Worm (Caenorhabditis elegans) whole organism, young adult: ENCODE results near the gene srh-237.
A peak's percentile ranks its signal among the peaks of the same experiment; 100 is the strongest.

Source experiments
- F10E7.11 ChIP-seq: sonication (generic microtip); optimal IDR thresholded peaks from 2 replicates; lab custom pipeline; 2017; ENCODE audit warnings: mild to moderate bottlenecking, missing genetic modification characterization, moderate library complexity, missing compliant biosample characterization
- F37B4.10 ChIP-seq: fragments of 200-800 bp; sonication (Bioruptor generic); IDR thresholded peaks from 2 replicates; pipeline ENCODE4 v1.3.6; 2022; ENCODE audit warnings: missing genetic modification characterization, missing compliant biosample characterization
- F39B2.1 ChIP-seq: fragments of 200-800 bp; sonication (Bioruptor generic); IDR thresholded peaks from 2 replicates; pipeline ENCODE4 v1.3.6; 2022; ENCODE audit warnings: missing genetic modification reagents, missing genetic modification characterization, missing compliant biosample characterization
- F55B11.4 ChIP-seq: sonication (generic microtip); optimal IDR thresholded peaks from 2 replicates; lab custom pipeline; 2016; ENCODE audit warnings: missing compliant biosample characterization, missing genetic modification characterization, borderline replicate concordance; ENCODE audit not compliant: insufficient read depth
- Y95B8A.8 ChIP-seq: fragments of 200-800 bp; sonication (Bioruptor generic); IDR thresholded peaks from 2 replicates; pipeline ENCODE4 v1.3.6; 2022; ENCODE audit warnings: missing genetic modification reagents, missing genetic modification characterization, missing compliant biosample characterization
- aptf-3 ChIP-seq: fragments of 200-800 bp; sonication (Bioruptor generic); IDR thresholded peaks from 2 replicates; pipeline ENCODE4 v1.3.6; 2022; ENCODE audit warnings: missing genetic modification characterization, missing compliant biosample characterization
- atf-7 ChIP-seq: sonication (generic microtip); optimal IDR thresholded peaks from 2 replicates; lab custom pipeline; 2017; ENCODE audit warnings: mild to moderate bottlenecking, missing genetic modification characterization, missing compliant biosample characterization
- attf-3 ChIP-seq: fragments of 200-800 bp; sonication (Bioruptor generic); conservative IDR thresholded peaks from 2 replicates; pipeline ENCODE4 v1.3.6; 2022; ENCODE audit warnings: missing genetic modification reagents, missing genetic modification characterization, missing compliant biosample characterization
- attf-5 ChIP-seq: fragments of 200-800 bp; sonication (Bioruptor generic); optimal IDR thresholded peaks from 2 replicates; lab custom pipeline; 2018; ENCODE audit warnings: mild to moderate bottlenecking, missing genetic modification characterization, missing compliant biosample characterization
- bed-1 ChIP-seq: fragments of 200-800 bp; sonication (Bioruptor generic); IDR thresholded peaks from 2 replicates; pipeline ENCODE4 v1.3.6; 2022; ENCODE audit warnings: missing genetic modification reagents, missing genetic modification characterization, missing compliant biosample characterization
- ceh-100 ChIP-seq: fragments of 200-800 bp; sonication (Bioruptor generic); IDR thresholded peaks from 2 replicates; pipeline ENCODE4 v1.3.6; 2022; ENCODE audit warnings: missing genetic modification reagents, missing genetic modification characterization, missing compliant biosample characterization
- egl-18 ChIP-seq: fragments of 200-800 bp; sonication (Bioruptor generic); IDR thresholded peaks from 2 replicates; pipeline ENCODE4 v1.3.6; 2022; ENCODE audit warnings: missing genetic modification reagents, missing genetic modification characterization, missing compliant biosample characterization
- egl-44 ChIP-seq: fragments of 200-800 bp; sonication (Bioruptor generic); IDR thresholded peaks from 2 replicates; pipeline ENCODE4 v1.3.6; 2022; ENCODE audit warnings: missing genetic modification reagents, missing genetic modification characterization, missing compliant biosample characterization
- ekl-4 ChIP-seq: fragments of 200-800 bp; sonication (Bioruptor generic); IDR thresholded peaks from 2 replicates; pipeline ENCODE4 v1.3.6; 2022; ENCODE audit warnings: missing genetic modification reagents, missing genetic modification characterization, missing compliant biosample characterization
- hmg-1.2 ChIP-seq: fragments of 200-800 bp; sonication (Bioruptor generic); IDR thresholded peaks from 2 replicates; pipeline ENCODE4 v1.3.6; 2022; ENCODE audit warnings: missing genetic modification reagents, missing genetic modification characterization, missing compliant biosample characterization
- lag-1 ChIP-seq: fragments of 200-800 bp; sonication (Bioruptor generic); IDR thresholded peaks from 2 replicates; pipeline ENCODE4 v1.3.6; 2022; ENCODE audit warnings: missing genetic modification reagents, missing genetic modification characterization, missing compliant biosample characterization
- let-607 ChIP-seq, 2 experiments: fragments of 200-800 bp in 1 of 2; sonication (Bioruptor generic) in 1 of 2; sonication (generic microtip) in 1 of 2; optimal IDR thresholded peaks; 2 replicates each; lab custom pipeline; 2016 to 2018; ENCODE audit warnings: mild to moderate bottlenecking in 2 of 2, missing compliant biosample characterization in 2 of 2, missing genetic modification characterization in 2 of 2, moderate library complexity in 2 of 2, missing genotype in 1 of 2
- lin-26 ChIP-seq: fragments of 200-800 bp; sonication (Bioruptor generic); IDR thresholded peaks from 2 replicates; pipeline ENCODE4 v1.3.6; 2022; ENCODE audit warnings: missing genetic modification reagents, missing genetic modification characterization, missing compliant biosample characterization
- lin-35 ChIP-seq, 3 experiments: fragments of 150-350 bp in 2 of 3; sonication (generic microtip) in 1 of 3; optimal IDR thresholded peaks; 2 replicates each; lab custom pipeline; 2014 to 2018; ENCODE audit warnings: missing biosample characterization in 3 of 3, missing genetic modification characterization in 3 of 3, missing genetic modification reagents in 3 of 3
- madf-10 ChIP-seq: sonication (generic microtip); optimal IDR thresholded peaks from 2 replicates; lab custom pipeline; 2016; ENCODE audit warnings: mild to moderate bottlenecking, missing genetic modification characterization, missing compliant biosample characterization
- mcd-1 ChIP-seq: fragments of 200-800 bp; sonication (Bioruptor generic); IDR thresholded peaks from 2 replicates; pipeline ENCODE4 v1.3.6; 2022; ENCODE audit warnings: missing genetic modification reagents, missing genetic modification characterization, missing compliant biosample characterization
- nfya-1 ChIP-seq: sonication (generic microtip); optimal IDR thresholded peaks from 2 replicates; lab custom pipeline; 2017; ENCODE audit warnings: antibody characterized with exemption, missing compliant biosample characterization, missing genetic modification characterization, borderline replicate concordance; ENCODE audit not compliant: insufficient read depth
- nfya-2 ChIP-seq: fragments of 200-800 bp; sonication (Bioruptor generic); IDR thresholded peaks from 2 replicates; pipeline ENCODE4 v1.3.6; 2022; ENCODE audit warnings: missing genetic modification reagents, missing genetic modification characterization, missing compliant biosample characterization
- nhr-80 ChIP-seq: sonication (generic microtip); optimal IDR thresholded peaks from 2 replicates; lab custom pipeline; 2016; ENCODE audit warnings: missing genetic modification characterization, missing compliant biosample characterization
- pbrm-1 ChIP-seq: fragments of 200-800 bp; sonication (Bioruptor generic); IDR thresholded peaks from 2 replicates; pipeline ENCODE4 v1.3.6; 2022; ENCODE audit warnings: missing genetic modification reagents, missing genetic modification characterization, missing compliant biosample characterization
- rec-8 ChIP-seq, 2 experiments: sonication (generic microtip); optimal IDR thresholded peaks; 2 replicates each; lab custom pipeline; 2016; ENCODE audit warnings: mild to moderate bottlenecking in 2 of 2, missing genetic modification characterization in 2 of 2, missing genetic modification reagents in 2 of 2, missing genotype in 2 of 2, missing biosample characterization in 1 of 2, missing compliant biosample characterization in 1 of 2, moderate library complexity in 1 of 2
- repo-1 ChIP-seq: sonication (generic microtip); optimal IDR thresholded peaks from 2 replicates; lab custom pipeline; 2017; ENCODE audit warnings: mild to moderate bottlenecking, missing genetic modification characterization, missing compliant biosample characterization
- sdz-38 ChIP-seq: sonication (generic microtip); optimal IDR thresholded peaks from 2 replicates; lab custom pipeline; 2016; ENCODE audit warnings: missing genotype, missing genetic modification characterization, missing compliant biosample characterization
- snpc-1.1 ChIP-seq: sonication (generic microtip); optimal IDR thresholded peaks from 2 replicates; lab custom pipeline; 2017; ENCODE audit warnings: missing genetic modification characterization, mild to moderate bottlenecking, missing compliant biosample characterization, antibody characterized with exemption, moderate library complexity, missing genotype, missing genetic modification reagents; ENCODE audit not compliant: insufficient read depth
- snpc-3.4 ChIP-seq: sonication (generic microtip); optimal IDR thresholded peaks from 2 replicates; lab custom pipeline; 2017; ENCODE audit warnings: missing genetic modification characterization, mild to moderate bottlenecking, missing compliant biosample characterization, antibody characterized with exemption, moderate library complexity, missing genotype, missing genetic modification reagents
- snpc-4 ChIP-seq, 5 experiments: fragments of 150-350 bp in 1 of 5; sonication (generic microtip) in 4 of 5; optimal IDR thresholded peaks; 2 replicates each; lab custom pipeline; 2014 to 2018; ENCODE audit warnings: missing genetic modification characterization in 5 of 5, missing biosample characterization in 3 of 5, antibody characterized with exemption in 2 of 5, mild to moderate bottlenecking in 2 of 5, missing compliant biosample characterization in 2 of 5, missing genotype in 2 of 5, moderate library complexity in 2 of 5, missing genetic modification reagents in 1 of 5
- tlf-1 ChIP-seq: fragments of 200-800 bp; sonication (Bioruptor generic); optimal IDR thresholded peaks from 2 replicates; lab custom pipeline; 2018; ENCODE audit warnings: mild to moderate bottlenecking, missing genetic modification characterization, missing compliant biosample characterization
- unc-130 ChIP-seq: sonication (generic microtip); optimal IDR thresholded peaks from 2 replicates; lab custom pipeline; 2016; ENCODE audit warnings: missing genetic modification reagents, missing genetic modification characterization, missing compliant biosample characterization
- unc-62 ChIP-seq: fragments of 150-350 bp; optimal IDR thresholded peaks from 2 replicates; lab custom pipeline; 2014; ENCODE audit warnings: missing biosample characterization, missing genetic modification reagents, missing genetic modification characterization

The srh-237 gene

ce11 chrV:17089342-17089741 is 837 bp upstream of the srh-237 start, which contains the start of gene T05E12.6:
Gene T05E12.6, minus strand, starts transcription at chrV:17089442.
- TF ChIP-seq F37B4.10 (GFP tag; lab: Robert Waterston, UW) (no peak), lag-1 (GFP tag; lab: Robert Waterston, UW) (no peak), F55B11.4 (no peak), nhr-80 (no peak), unc-130 (no peak), attf-5 (GFP tag; lab: Kevin White, UChicago) (no peak), nfya-2 (GFP tag; lab: Robert Waterston, UW) (no peak), rec-8 (tag; optimal IDR thresholded peaks at IDR 0.05; lab: Kevin White, UChicago) (no peak), atf-7 (tag; lab: Kevin White, UChicago) (no peak), attf-3 (GFP tag; lab: Robert Waterston, UW) (no peak), lin-35 (GFP tag; optimal IDR thresholded peaks at IDR 0.05; lab: Kevin White, UChicago) (no peak), mcd-1 (GFP tag; lab: Robert Waterston, UW) (no peak), snpc-3.4 (no peak), repo-1 (tag; lab: Kevin White, UChicago) (no peak), nfya-1 (tag; lab: Kevin White, UChicago) (no peak), ceh-100 (GFP tag; lab: Robert Waterston, UW) (no peak), tlf-1 (GFP tag; lab: Kevin White, UChicago) (no peak)

DNA sequence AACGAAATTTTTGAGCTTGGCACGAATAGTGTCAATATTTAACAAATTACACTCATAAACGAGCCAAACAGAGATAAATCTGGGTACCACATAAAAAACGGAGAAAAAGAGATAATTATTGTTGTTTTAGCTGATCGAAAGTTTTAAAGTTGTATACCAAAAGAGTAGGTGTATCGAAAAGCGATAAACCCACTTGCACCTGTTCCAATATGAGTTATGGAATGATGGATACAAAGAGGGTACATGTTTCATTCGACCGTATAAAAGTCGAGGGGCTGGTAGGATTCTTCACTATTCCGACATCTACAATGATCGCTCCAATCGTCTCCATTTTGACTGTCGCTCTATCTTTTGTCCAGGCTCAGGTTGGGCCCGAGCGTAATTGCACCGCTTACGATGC is 2.1 kb downstream of the srh-237 start, which contains the start of gene ZK218.1:
ZK218.1 (plus strand) TSS at position 301 of the 400 bp plus-strand sequence.
- TF ChIP-seq Y95B8A.8 = no peak
- TF ChIP-seq let-607 (tag; optimal IDR thresholded peaks at IDR 0.05; lab: Kevin White, UChicago) = no peak

ce11 chrV:17094568-17094967 is 4.4 kb downstream of the srh-237 start:
- TF ChIP-seq sdz-38 (tag; lab: Kevin White, UChicago) = no peak
- TF ChIP-seq F39B2.1 = no peak
- TF ChIP-seq snpc-4 (GFP tag; optimal IDR thresholded peaks at IDR 0.05; lab: Kevin White, UChicago) = no peak
- peak in 2 of 4 experiments; percentile 62 to 71 for TF ChIP-seq snpc-4 (tag; optimal IDR thresholded peaks at IDR 0.05; lab: Kevin White, UChicago)
- no peak for TF ChIP-seq unc-62 (GFP tag; lab: Kevin White, UChicago)
- no peak for TF ChIP-seq egl-18
- TF ChIP-seq F55B11.4 = no peak
- no peak for TF ChIP-seq pbrm-1 (GFP tag; lab: Robert Waterston, UW)
- no peak for TF ChIP-seq madf-10 (tag; lab: Kevin White, UChicago)
- TF ChIP-seq snpc-1.1 (tag; lab: Kevin White, UChicago) = peak; percentile 27
- peak; percentile 23; the same call in 1 of the 2 replicates for TF ChIP-seq hmg-1.2
- no peak for TF ChIP-seq egl-44 (GFP tag; lab: Robert Waterston, UW)
- TF ChIP-seq nfya-1 (tag; lab: Kevin White, UChicago) = no peak
- TF ChIP-seq aptf-3 (GFP tag; lab: Robert Waterston, UW) = no peak
- no peak for TF ChIP-seq bed-1
- no peak for TF ChIP-seq F10E7.11 (tag; lab: Kevin White, UChicago)
- no peak for TF ChIP-seq ekl-4
- no peak for TF ChIP-seq lin-26 (GFP tag; lab: Robert Waterston, UW)
